Fruit fly (Drosophila melanogaster) whole organism, embryonic: ENCODE data around the gene lqfR.

Experiments used
- Bgb ChIP-seq: fragments of 200-800 bp; sonication (Bioruptor generic); IDR thresholded peaks from 2 replicates; pipeline ENCODE4 v1.3.6; 2022; ENCODE audit warnings: missing biosample characterization, missing genetic modification characterization; ENCODE audit not compliant: partially characterized antibody
- BtbVII ChIP-seq: fragments of 200-800 bp; sonication (Bioruptor generic); optimal IDR thresholded peaks from 3 replicates; lab custom pipeline; 2017; ENCODE audit warnings: missing biosample characterization, mild to moderate bottlenecking, missing genetic modification characterization
- CG10543 ChIP-seq: fragments of 200-800 bp; sonication (Bioruptor generic); optimal IDR thresholded peaks from 3 replicates; lab custom pipeline; 2017; ENCODE audit warnings: missing biosample characterization, mild to moderate bottlenecking, missing genetic modification characterization, moderate library complexity
- CG11695 ChIP-seq: fragments of 200-800 bp; sonication (Bioruptor generic); IDR thresholded peaks from 3 replicates; pipeline ENCODE4 v1.3.6; 2022; ENCODE audit warnings: missing biosample characterization, missing genetic modification characterization
- CG13123 ChIP-seq: fragments of 200-800 bp; sonication (Bioruptor generic); optimal IDR thresholded peaks from 2 replicates; lab custom pipeline; 2016; ENCODE audit warnings: missing biosample characterization, missing genetic modification characterization
- CG13894 ChIP-seq: fragments of 200-800 bp; sonication (Bioruptor generic); optimal IDR thresholded peaks from 3 replicates; lab custom pipeline; 2018; ENCODE audit warnings: missing biosample characterization, mild to moderate bottlenecking, missing genetic modification characterization, moderate library complexity
- CG15514 ChIP-seq: fragments of 200-800 bp; sonication (Bioruptor generic); optimal IDR thresholded peaks from 3 replicates; lab custom pipeline; 2017; ENCODE audit warnings: missing biosample characterization, missing genetic modification characterization, mild to moderate bottlenecking, moderate library complexity, missing genetic modification reagents
- CG1647 ChIP-seq: fragments of 200-800 bp; sonication (Bioruptor generic); optimal IDR thresholded peaks from 3 replicates; lab custom pipeline; 2016; ENCODE audit warnings: missing biosample characterization, missing genetic modification characterization
- CG18262 ChIP-seq: fragments of 200-800 bp; optimal IDR thresholded peaks from 3 replicates; lab custom pipeline; 2019; ENCODE audit warnings: missing biosample characterization, mild to moderate bottlenecking, missing genetic modification characterization, moderate library complexity
- CG18599 ChIP-seq: fragments of 200-800 bp; sonication (Bioruptor generic); optimal IDR thresholded peaks from 3 replicates; lab custom pipeline; 2017; ENCODE audit warnings: missing biosample characterization, missing genetic modification characterization, mild to moderate bottlenecking, moderate library complexity, missing genetic modification reagents
- CG18619 ChIP-seq: fragments of 200-800 bp; sonication (Bioruptor generic); optimal IDR thresholded peaks from 3 replicates; lab custom pipeline; 2017; ENCODE audit warnings: missing biosample characterization, mild to moderate bottlenecking, missing genetic modification characterization
- CG2889 ChIP-seq: fragments of 200-800 bp; sonication (Bioruptor generic); IDR thresholded peaks from 3 replicates; pipeline ENCODE4 v1.3.6; 2022; ENCODE audit warnings: missing biosample characterization, missing genetic modification characterization
- CG30403 ChIP-seq: fragments of 200-800 bp; sonication (Bioruptor generic); optimal IDR thresholded peaks from 3 replicates; lab custom pipeline; 2016; ENCODE audit warnings: missing biosample characterization, missing genetic modification characterization
- CG6791 ChIP-seq: fragments of 200-800 bp; sonication (Bioruptor generic); IDR thresholded peaks from 3 replicates; pipeline ENCODE4 v1.3.6; 2022; ENCODE audit warnings: missing biosample characterization, missing genetic modification characterization; ENCODE audit not compliant: partially characterized antibody
- CG7556 ChIP-seq: fragments of 200-800 bp; sonication (Bioruptor generic); optimal IDR thresholded peaks from 2 replicates; lab custom pipeline; 2017; ENCODE audit warnings: missing biosample characterization, mild to moderate bottlenecking, missing genetic modification characterization
- CG7839 ChIP-seq: fragments of 200-800 bp; sonication (Bioruptor generic); optimal IDR thresholded peaks from 3 replicates; lab custom pipeline; 2018; ENCODE audit warnings: missing biosample characterization, mild to moderate bottlenecking, missing genetic modification characterization, moderate library complexity
- Chrac-16 ChIP-seq: fragments of 200-800 bp; sonication (Bioruptor generic); optimal IDR thresholded peaks from 3 replicates; lab custom pipeline; 2016; ENCODE audit warnings: missing biosample characterization, missing genetic modification characterization
- Dbx ChIP-seq: fragments of 200-800 bp; sonication (Bioruptor generic); IDR thresholded peaks from 3 replicates; pipeline ENCODE4 v1.3.6; 2022; ENCODE audit warnings: missing biosample characterization, missing genetic modification characterization
- Deaf1 ChIP-seq: fragments of 200-800 bp; optimal IDR thresholded peaks from 3 replicates; lab custom pipeline; 2019; ENCODE audit warnings: missing biosample characterization, mild to moderate bottlenecking, missing genetic modification characterization, moderate library complexity
- Ets65A ChIP-seq: fragments of 200-800 bp; sonication (Bioruptor generic); peaks from one replicate; lab custom pipeline; 2016; ENCODE audit warnings: missing biosample characterization, missing genetic modification characterization
- Hr39 ChIP-seq: fragments of >200 bp; optimal IDR thresholded peaks from 2 replicates; lab custom pipeline; 2017
- Hr51 ChIP-seq, 2 experiments: fragments of 200-800 bp; sonication (Bioruptor generic); optimal IDR thresholded peaks; 2 replicates in 1 of 2; 3 replicates in 1 of 2; lab custom pipeline; 2016 to 2018; ENCODE audit warnings: missing biosample characterization in 2 of 2, missing genetic modification characterization in 2 of 2, mild to moderate bottlenecking in 1 of 2, moderate library complexity in 1 of 2
- Med ChIP-seq: fragments of 200-800 bp; sonication (Bioruptor generic); peaks from one replicate; lab custom pipeline; 2016; ENCODE audit warnings: missing biosample characterization, missing genetic modification characterization, mild to moderate bottlenecking, inconsistent platforms, moderate library complexity
- Nf-YC ChIP-seq: fragments of 200-800 bp; optimal IDR thresholded peaks from 3 replicates; lab custom pipeline; 2019; ENCODE audit warnings: missing biosample characterization, mild to moderate bottlenecking, missing genetic modification characterization, moderate library complexity
- Oli ChIP-seq: fragments of 200-800 bp; sonication (Bioruptor generic); optimal IDR thresholded peaks from 2 replicates; lab custom pipeline; 2018; ENCODE audit warnings: missing biosample characterization, mild to moderate bottlenecking, missing genetic modification characterization, moderate library complexity
- Opbp ChIP-seq: fragments of 200-800 bp; sonication (Bioruptor generic); IDR thresholded peaks from 3 replicates; pipeline ENCODE4 v1.3.6; 2022; ENCODE audit warnings: missing biosample characterization, missing genetic modification characterization; ENCODE audit not compliant: partially characterized antibody
- Sox102F ChIP-seq: fragments of 200-800 bp; sonication (Bioruptor generic); optimal IDR thresholded peaks from 2 replicates; lab custom pipeline; 2018; ENCODE audit warnings: missing biosample characterization, mild to moderate bottlenecking, missing genetic modification characterization, moderate library complexity
- Ssrp ChIP-seq: fragments of 200-800 bp; sonication (Bioruptor generic); optimal IDR thresholded peaks from 2 replicates; lab custom pipeline; 2018; ENCODE audit warnings: missing biosample characterization, mild to moderate bottlenecking, missing genetic modification characterization, moderate library complexity
- amos ChIP-seq: fragments of 200-800 bp; sonication (Bioruptor generic); IDR thresholded peaks from 2 replicates; pipeline ENCODE4 v1.3.6; 2022; ENCODE audit warnings: missing biosample characterization, missing genetic modification characterization; ENCODE audit not compliant: partially characterized antibody
- bcd ChIP-seq: fragments of 200-800 bp; sonication (Bioruptor generic); optimal IDR thresholded peaks from 2 replicates; lab custom pipeline; 2017; ENCODE audit warnings: missing biosample characterization, mild to moderate bottlenecking, missing genetic modification characterization
- bowl ChIP-seq: fragments of 200-800 bp; sonication (Bioruptor generic); IDR thresholded peaks from 2 replicates; pipeline ENCODE4 v1.3.6; 2022; ENCODE audit warnings: missing biosample characterization, missing genetic modification characterization
- cg ChIP-seq: fragments of 200-800 bp; sonication (Bioruptor generic); optimal IDR thresholded peaks from 3 replicates; lab custom pipeline; 2019; ENCODE audit warnings: missing biosample characterization, mild to moderate bottlenecking, missing genetic modification characterization, moderate library complexity
- exex ChIP-seq: fragments of 200-800 bp; sonication (Bioruptor generic); optimal IDR thresholded peaks from 4 replicates; lab custom pipeline; 2018; ENCODE audit warnings: missing biosample characterization, mild to moderate bottlenecking, missing genetic modification characterization, moderate library complexity
- hkb ChIP-seq, 2 experiments: fragments of 200-800 bp in 1 of 2; fragments of >200 bp in 1 of 2; sonication (Bioruptor generic) in 1 of 2; IDR thresholded peaks in 1 of 2; optimal IDR thresholded peaks in 1 of 2; 2 replicates each; pipeline versions ENCODE4 v1.3.6 to Lab custom; 2017 to 2022; ENCODE audit warnings: missing biosample characterization in 1 of 2, missing genetic modification characterization in 1 of 2
- ind ChIP-seq: fragments of 200-800 bp; sonication (Bioruptor generic); optimal IDR thresholded peaks from 3 replicates; lab custom pipeline; 2016; ENCODE audit warnings: missing biosample characterization, missing genetic modification characterization
- lab ChIP-seq: fragments of 200-800 bp; sonication (Bioruptor generic); optimal IDR thresholded peaks from 3 replicates; lab custom pipeline; 2017; ENCODE audit warnings: missing biosample characterization, missing genetic modification characterization, mild to moderate bottlenecking, moderate library complexity, missing genetic modification reagents
- mirr ChIP-seq: fragments of 200-800 bp; sonication (Bioruptor generic); optimal IDR thresholded peaks from 3 replicates; lab custom pipeline; 2018; ENCODE audit warnings: missing biosample characterization, mild to moderate bottlenecking, missing genetic modification characterization
- nau ChIP-seq: fragments of 200-800 bp; sonication (Bioruptor generic); optimal IDR thresholded peaks from 3 replicates; lab custom pipeline; 2017; ENCODE audit warnings: missing biosample characterization, mild to moderate bottlenecking, missing genetic modification characterization, missing genetic modification reagents
- nmo ChIP-seq: fragments of 200-800 bp; sonication (Bioruptor generic); optimal IDR thresholded peaks from 2 replicates; lab custom pipeline; 2018; ENCODE audit warnings: missing biosample characterization, mild to moderate bottlenecking, missing genetic modification characterization, moderate library complexity
- phol ChIP-seq: fragments of 200-800 bp; sonication (Bioruptor generic); optimal IDR thresholded peaks from 3 replicates; lab custom pipeline; 2018; ENCODE audit warnings: missing biosample characterization, mild to moderate bottlenecking, missing genetic modification characterization, moderate library complexity
- prd ChIP-seq, 3 experiments: fragments of >200 bp in 2 of 3; fragments of 200-800 bp in 1 of 3; sonication (Bioruptor generic) in 1 of 3; optimal IDR thresholded peaks in 2 of 3; IDR thresholded peaks in 1 of 3; 2 replicates in 2 of 3; 3 replicates in 1 of 3; pipeline versions ENCODE4 v1.3.6 to Lab custom; 2017 to 2022; ENCODE audit warnings: missing biosample characterization in 1 of 3, missing genetic modification characterization in 1 of 3
- pum ChIP-seq: fragments of 200-800 bp; sonication (Bioruptor generic); optimal IDR thresholded peaks from 2 replicates; lab custom pipeline; 2016; ENCODE audit warnings: missing biosample characterization, missing genetic modification characterization
- row ChIP-seq: fragments of 200-800 bp; sonication (Bioruptor generic); IDR thresholded peaks from 3 replicates; pipeline ENCODE4 v1.3.6; 2022; ENCODE audit warnings: missing biosample characterization, missing genetic modification characterization
- scrt ChIP-seq: fragments of 200-800 bp; sonication (Bioruptor generic); optimal IDR thresholded peaks from 2 replicates; lab custom pipeline; 2018; ENCODE audit warnings: missing biosample characterization, mild to moderate bottlenecking, missing genetic modification characterization, moderate library complexity

The lqfR gene

DNA sequence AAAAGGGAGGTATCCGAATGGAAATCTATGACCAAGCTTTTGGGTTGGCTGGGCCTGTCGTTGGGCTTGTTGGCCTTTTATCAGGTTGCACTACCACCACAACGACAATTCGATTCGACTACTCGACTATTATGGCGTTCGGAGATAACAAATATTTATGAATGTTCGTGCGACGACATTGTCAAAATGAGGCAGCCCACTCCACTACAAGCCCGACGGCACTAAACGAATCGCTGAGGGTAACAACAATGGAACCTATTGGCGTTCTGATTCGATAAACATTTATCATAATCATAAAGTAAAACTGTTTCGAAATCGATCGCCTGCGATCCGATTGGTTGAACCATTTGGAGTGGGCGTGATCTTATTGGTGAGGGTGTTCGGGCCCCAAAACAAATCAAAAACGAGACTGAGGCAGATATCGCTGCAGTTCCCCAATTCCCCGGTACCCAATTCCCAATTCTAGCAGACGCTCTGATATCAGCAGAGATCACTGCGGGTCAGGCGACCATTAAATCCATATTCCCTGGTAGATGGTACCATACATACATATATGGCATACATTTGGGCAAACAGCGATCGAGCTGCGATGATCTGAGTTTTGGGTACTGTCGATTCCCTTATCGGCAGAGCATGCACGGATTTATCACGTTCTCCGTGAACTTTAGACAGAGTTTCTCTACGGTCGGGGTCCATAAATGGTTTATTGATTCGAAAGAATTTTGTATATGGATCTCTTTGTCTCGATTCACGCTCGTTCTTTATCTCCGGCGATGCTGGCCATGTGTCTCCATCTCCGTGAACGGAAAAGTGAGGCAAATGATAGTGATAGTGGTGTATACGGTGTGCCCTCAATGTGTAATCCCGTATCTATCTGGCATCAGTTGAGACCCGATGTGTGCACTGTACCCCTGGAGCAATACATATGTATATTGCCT lies 43.6 kb downstream of the lqfR start (continued):
- TF ChIP-seq Med (GFP tag; lab: Kevin White, UChicago) = peak; percentile 41
- TF ChIP-seq Bgb (GFP tag; lab: Robert Waterston, UW) = 0 out of 2 replicates have a peak, but pooled peaks have one; percentile 8
- TF ChIP-seq exex = peak; percentile 68
- TF ChIP-seq lab (GFP tag; lab: Kevin White, UChicago) = peak; percentile 26
- peak; percentile 48 for TF ChIP-seq cg (GFP tag; lab: Kevin White, UChicago)
- no peak for TF ChIP-seq Dbx
- TF ChIP-seq Nf-YC (tag; lab: Kevin White, UChicago) = peak; percentile 98
- no peak for TF ChIP-seq scrt (GFP tag; lab: Kevin White, UChicago)
- 0 out of 3 replicates have a peak, but pooled peaks have one; percentile 31 for TF ChIP-seq CG6791
- TF ChIP-seq Ets65A = peak; percentile 9
- peak; percentile 29 for TF ChIP-seq CG10543 (GFP tag; lab: Kevin White, UChicago)
- TF ChIP-seq CG13123 (GFP tag; lab: Kevin White, UChicago) = no peak
- peak; percentile 84 for TF ChIP-seq Deaf1 (tag; lab: Kevin White, UChicago)
- peak; percentile 42 for TF ChIP-seq mirr (GFP tag; lab: Kevin White, UChicago)
- TF ChIP-seq, all 482 proteins: peak for 20

dm6 chr3R:22455335-22455985 lies 44.4 kb downstream of the lqfR start:
- TF ChIP-seq Chrac-16 (GFP tag; lab: Kevin White, UChicago) = peak; percentile 2
- TF ChIP-seq CG7839 = peak; percentile 37
- peak; percentile 7 for TF ChIP-seq Sox102F (GFP tag; lab: Kevin White, UChicago)
- TF ChIP-seq Oli = peak; percentile 34
- TF ChIP-seq nmo = peak; percentile 20
- no peak for TF ChIP-seq nau (GFP tag; lab: Kevin White, UChicago)
- peak; percentile 25 for TF ChIP-seq CG7556
- peak; percentile 9 for TF ChIP-seq CG18599
- no peak for TF ChIP-seq hkb (optimal IDR thresholded peaks at IDR 0.05; lab: Kevin White, UChicago)
- TF ChIP-seq hkb (GFP tag; IDR thresholded peaks at IDR 0.05; lab: Robert Waterston, UW) = 0 out of 2 replicates have a peak, but pooled peaks have one; percentile 16
- TF ChIP-seq BtbVII = no peak
- TF ChIP-seq phol (tag; lab: Kevin White, UChicago) = peak; percentile 26
- TF ChIP-seq Hr39 = no peak
- no peak for TF ChIP-seq Opbp
- TF ChIP-seq CG18619 (GFP tag; lab: Kevin White, UChicago) = no peak
- TF ChIP-seq pum (GFP tag; lab: Kevin White, UChicago) = no peak
- TF ChIP-seq CG18262 = peak; percentile 31
- peak; percentile 30; the same call in 2 of the 3 replicates for TF ChIP-seq row (GFP tag; lab: Robert Waterston, UW)
- 0 out of 3 replicates have a peak, but pooled peaks have one; percentile 40 for TF ChIP-seq CG11695 (GFP tag; lab: Robert Waterston, UW)
- no peak for TF ChIP-seq prd (optimal IDR thresholded peaks at IDR 0.05; lab: Kevin White, UChicago)
- TF ChIP-seq prd (GFP tag; IDR thresholded peaks at IDR 0.05; lab: Robert Waterston, UW) = peak; percentile 30; the same call in 1 of the 3 replicates
- peak in 1 of 2 experiments; percentile 2 for TF ChIP-seq Hr51 (GFP tag; optimal IDR thresholded peaks at IDR 0.05; lab: Kevin White, UChicago)
- TF ChIP-seq ind (GFP tag; lab: Kevin White, UChicago) = peak; percentile 9
- peak; percentile 24 for TF ChIP-seq CG15514 (GFP tag; lab: Kevin White, UChicago)
- no peak for TF ChIP-seq CG1647 (GFP tag; lab: Kevin White, UChicago)
- no peak for TF ChIP-seq bowl (GFP tag; lab: Robert Waterston, UW)
- no peak for TF ChIP-seq CG2889 (GFP tag; lab: Robert Waterston, UW)
- TF ChIP-seq amos = no peak
- peak; percentile 12 for TF ChIP-seq bcd (GFP tag; lab: Kevin White, UChicago)
- peak; percentile 32 for TF ChIP-seq CG30403
- peak; percentile 20 for TF ChIP-seq Ssrp (tag; lab: Kevin White, UChicago)
- no peak for TF ChIP-seq CG13894 (tag; lab: Kevin White, UChicago)
